Worm (Caenorhabditis elegans): ENCODE measurements around the gene sumv-2.
A peak's percentile ranks its signal among the peaks of the same experiment; 100 is the strongest.

Gene sumv-2

DNA sequence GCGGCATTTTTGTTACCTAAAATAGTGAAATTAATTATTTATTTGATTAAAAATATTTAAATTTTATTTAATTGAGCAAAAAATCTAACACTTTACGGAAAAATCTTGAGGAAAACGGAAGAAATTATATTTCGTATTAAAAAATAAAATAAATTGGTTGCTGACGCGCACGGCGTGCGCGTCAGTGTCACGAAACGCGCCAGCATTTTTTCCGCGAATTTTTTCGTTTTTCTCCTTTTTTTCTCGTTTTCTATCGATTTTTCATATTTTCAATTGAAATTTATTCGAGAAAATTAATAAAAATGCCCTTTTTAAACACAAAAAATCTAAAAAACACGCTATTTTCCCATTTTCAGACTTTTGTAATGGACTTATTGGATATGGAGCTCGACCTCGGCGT, 1.6 kb upstream of the sumv-2 start, which contains the start of the genes Y61A9LA.10 and F54D11.4:
Gene Y61A9LA.10 (minus strand): TSS at position 16 of the 400 bp plus-strand sequence.
Gene F54D11.4 (plus strand): TSS at position 350 of the 400 bp plus-strand sequence.
- TF ChIP-seq sma-9 (GFP tag; optimal IDR thresholded peaks at IDR 0.05) (no peak), sma-9 (tag; optimal IDR thresholded peaks at IDR 0.05) (no peak), ztf-4 (tag; optimal IDR thresholded peaks at IDR 0.05) (no peak), nhr-11 (tag; optimal IDR thresholded peaks at IDR 0.05) (no peak), sem-4 (tag; optimal IDR thresholded peaks at IDR 0.05) (peak; percentile 2), nhr-25 (tag; optimal IDR thresholded peaks at IDR 0.05) (peak; percentile 62), fos-1 (tag; optimal IDR thresholded peaks at IDR 0.05) (peak; percentile 20), crh-2 (tag; optimal IDR thresholded peaks at IDR 0.05) (peak; percentile 53), nhr-77 (tag; optimal IDR thresholded peaks at IDR 0.05) (peak; percentile 22), nhr-237 (tag; optimal IDR thresholded peaks at IDR 0.05) (no peak), ceh-82 (tag; optimal IDR thresholded peaks at IDR 0.05) (no peak), snpc-4 (tag; optimal IDR thresholded peaks at IDR 0.05) (no peak), mab-5 (tag; optimal IDR thresholded peaks at IDR 0.05) (no peak), sma-3 (GFP tag; optimal IDR thresholded peaks at IDR 0.05) (no peak), skn-1 (tag; optimal IDR thresholded peaks at IDR 0.05) (no peak), peb-1 (tag; optimal IDR thresholded peaks at IDR 0.05) (no peak), nhr-6 (tag; optimal IDR thresholded peaks at IDR 0.05) (no peak), unc-62 (GFP tag; optimal IDR thresholded peaks at IDR 0.05) (no peak), ceh-16 (tag; optimal IDR thresholded peaks at IDR 0.05) (no peak), unc-55 (GFP tag; optimal IDR thresholded peaks at IDR 0.05) (peak; percentile 64), gmeb-1 (tag; optimal IDR thresholded peaks at IDR 0.05) (peak; percentile 71), nhr-129 (tag; optimal IDR thresholded peaks at IDR 0.05) (no peak), C34F6.9 (tag; optimal IDR thresholded peaks at IDR 0.05) (peak; percentile 81), lsy-2 (tag; optimal IDR thresholded peaks at IDR 0.05) (peak; percentile 67 to 83), lin-11 (tag; optimal IDR thresholded peaks at IDR 0.05) (peak; percentile 41), R02D3.7 (tag; optimal IDR thresholded peaks at IDR 0.05) (no peak), mbf-1 (tag; optimal IDR thresholded peaks at IDR 0.05) (no peak), blmp-1 (tag; optimal IDR thresholded peaks at IDR 0.05; ENCODE audit: insufficient read depth) (no peak), lin-13 (GFP tag; optimal IDR thresholded peaks at IDR 0.05) (peak; percentile 29), F13H6.1 (tag; optimal IDR thresholded peaks at IDR 0.05) (peak; percentile 36), nhr-12 (tag; optimal IDR thresholded peaks at IDR 0.05) (no peak), ztf-1 (GFP tag; conservative IDR thresholded peaks at IDR 0.05) (no peak), ama-1 (optimal IDR thresholded peaks at IDR 0.05) (no peak), ztf-11 (tag; optimal IDR thresholded peaks at IDR 0.05) (no peak), alr-1 (tag; optimal IDR thresholded peaks at IDR 0.05) (no peak), egl-27 (tag; optimal IDR thresholded peaks at IDR 0.05) (peak; percentile 37)

DNA sequence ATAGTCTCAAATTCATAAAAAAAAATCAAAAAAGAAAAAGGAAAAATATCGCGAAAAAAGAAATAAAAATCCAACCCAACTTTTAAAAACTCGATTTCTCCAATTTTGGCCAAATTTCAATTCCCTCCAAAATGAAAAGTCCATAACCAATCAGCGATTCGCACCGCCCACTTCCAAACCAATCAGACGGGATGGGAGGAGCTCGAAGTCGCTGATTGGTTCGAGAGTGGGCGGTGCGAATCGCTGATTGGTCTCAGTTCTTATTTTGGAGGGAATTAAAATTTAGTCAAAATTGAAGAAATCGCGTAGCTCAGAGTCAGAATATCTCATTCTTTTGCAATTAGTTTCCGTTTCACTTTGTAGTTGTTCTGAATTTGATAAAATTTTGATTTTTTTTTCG, 6.2 kb downstream of the sumv-2 start:
- TF ChIP-seq Y55F3AM.14 (GFP tag; optimal IDR thresholded peaks at IDR 0.05) = no peak

DNA sequence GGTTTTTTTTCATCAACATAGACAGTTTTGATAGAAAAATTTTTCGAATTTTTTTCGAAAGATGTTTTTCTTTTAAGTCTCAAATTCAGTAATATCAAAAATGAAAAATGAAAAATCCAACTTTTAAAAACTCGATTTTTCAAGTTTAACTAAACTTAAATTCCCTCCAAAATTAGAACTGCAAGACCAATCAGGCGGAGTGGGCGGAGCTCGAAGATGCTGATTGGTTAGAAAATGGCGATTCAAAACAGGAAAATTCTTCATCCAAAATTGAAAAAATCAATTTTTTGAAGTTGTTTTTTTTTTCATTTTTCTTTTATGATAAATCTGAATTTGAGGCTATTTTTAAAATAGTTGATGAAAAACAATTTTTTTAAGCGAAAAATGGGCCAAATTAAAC, 7.4 kb downstream of the sumv-2 start:
- TF ChIP-seq sma-3 (GFP tag; optimal IDR thresholded peaks at IDR 0.05) (no peak), aly-2 (tag; optimal IDR thresholded peaks at IDR 0.05) (no peak), egl-27 (tag; optimal IDR thresholded peaks at IDR 0.05) (no peak), nhr-6 (tag; optimal IDR thresholded peaks at IDR 0.05) (no peak), lin-13 (GFP tag; optimal IDR thresholded peaks at IDR 0.05) (no peak), lin-11 (tag; optimal IDR thresholded peaks at IDR 0.05) (no peak), nhr-129 (tag; optimal IDR thresholded peaks at IDR 0.05) (no peak), fos-1 (tag; optimal IDR thresholded peaks at IDR 0.05) (no peak), nhr-237 (tag; optimal IDR thresholded peaks at IDR 0.05) (no peak), peb-1 (tag; optimal IDR thresholded peaks at IDR 0.05) (no peak), sem-4 (tag; optimal IDR thresholded peaks at IDR 0.05) (no peak), alr-1 (tag; optimal IDR thresholded peaks at IDR 0.05) (no peak), gmeb-1 (tag; optimal IDR thresholded peaks at IDR 0.05) (no peak)

DNA sequence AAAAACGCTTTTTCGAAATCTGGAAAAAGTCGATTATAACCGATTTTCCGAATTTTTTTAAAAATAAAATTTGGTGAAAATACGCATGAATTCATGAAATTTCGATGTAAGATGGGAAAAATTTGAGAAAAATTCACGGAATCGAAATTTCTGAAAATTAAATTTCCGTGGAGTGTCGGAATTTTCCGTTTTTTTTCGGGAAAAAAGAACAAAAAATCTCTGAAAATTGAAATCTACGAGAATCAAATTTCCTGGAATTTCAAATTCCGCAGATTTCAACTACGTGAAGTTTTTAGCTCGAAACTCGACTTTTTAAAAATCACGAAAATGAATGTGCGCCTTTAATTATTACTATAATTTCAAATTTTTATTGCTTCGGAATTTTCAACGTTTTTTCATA, 9.0 kb downstream of the sumv-2 start:
- TF ChIP-seq lin-13 (GFP tag; optimal IDR thresholded peaks at IDR 0.05) (no peak), nhr-6 (tag; optimal IDR thresholded peaks at IDR 0.05) (no peak), C34F6.9 (tag; optimal IDR thresholded peaks at IDR 0.05) (no peak), crh-2 (tag; optimal IDR thresholded peaks at IDR 0.05) (no peak), nhr-77 (tag; optimal IDR thresholded peaks at IDR 0.05) (no peak), elt-3 (tag; optimal IDR thresholded peaks at IDR 0.05) (no peak), egl-27 (tag; optimal IDR thresholded peaks at IDR 0.05) (no peak), ztf-4 (tag; optimal IDR thresholded peaks at IDR 0.05) (no peak), gmeb-1 (tag; optimal IDR thresholded peaks at IDR 0.05) (no peak)

Data from whole organism, L2 larva.